Worm (Caenorhabditis elegans) whole organism, L4 larva: ENCODE measurements around the gene F18A12.7.

Source experiments
- lin-39 ChIP-seq: fragments of 150-350 bp; optimal IDR thresholded peaks from 2 replicates; lab custom pipeline; 2014; ENCODE audit warnings: missing biosample characterization, missing genetic modification reagents, missing genetic modification characterization
- tag-97 ChIP-seq: fragments of 200-800 bp; sonication (Bioruptor generic); IDR thresholded peaks from 2 replicates; pipeline ENCODE4 v1.3.6; 2022; ENCODE audit warnings: missing genetic modification characterization, missing compliant biosample characterization

- TF ChIP-seq tag-97 (GFP tag; lab: Robert Waterston, UW) (no peak), lin-39 (no peak)
These were observed 30.0 kb upstream of the F18A12.7 start, which contains the start of gene C16C8.4 for ce11 chrII:3444280-3444679.
